Fruit fly (Drosophila melanogaster) whole organism, wandering third instar larva: ENCODE results near the gene eIF1.

ENCODE experiments used
- Abd-B ChIP-seq: fragments of >200 bp; optimal IDR thresholded peaks from 2 replicates; lab custom pipeline; 2017; ENCODE audit warnings: missing biosample characterization, missing genetic modification characterization
- Dif ChIP-seq: fragments of 200-275, 200-300 bp; sonication (Bioruptor generic); optimal IDR thresholded peaks from 2 replicates; lab custom pipeline; 2018; ENCODE audit warnings: missing biosample characterization, missing genetic modification characterization; ENCODE audit not compliant: partially characterized antibody
- Hnf4 ChIP-seq: fragments of 200-800 bp; sonication (Bioruptor generic); optimal IDR thresholded peaks from 2 replicates; lab custom pipeline; 2016; ENCODE audit warnings: missing biosample characterization, mild to moderate bottlenecking, missing genetic modification characterization
- OdsH ChIP-seq: fragments of 200-800 bp; sonication (Bioruptor generic); optimal IDR thresholded peaks from 2 replicates; lab custom pipeline; 2016; ENCODE audit warnings: missing biosample characterization, mild to moderate bottlenecking, missing genetic modification characterization
- Rel ChIP-seq, 2 experiments: fragments of 200-800 bp; sonication (Bioruptor generic) in 1 of 2; optimal IDR thresholded peaks; 2 replicates in 1 of 2; 3 replicates in 1 of 2; lab custom pipeline; 2016 to 2019; ENCODE audit warnings: mild to moderate bottlenecking in 2 of 2, missing biosample characterization in 2 of 2, missing genetic modification characterization in 2 of 2, moderate library complexity in 1 of 2
- foxo ChIP-seq, 2 experiments: fragments of 200-800 bp; sonication (Bioruptor generic); optimal IDR thresholded peaks; 2 replicates in 1 of 2; 3 replicates in 1 of 2; lab custom pipeline; 2016 to 2017; ENCODE audit warnings: missing biosample characterization in 2 of 2, missing genetic modification characterization in 2 of 2
- fru ChIP-seq: fragments of 200-800 bp; sonication (Bioruptor generic); optimal IDR thresholded peaks from 3 replicates; lab custom pipeline; 2016; ENCODE audit warnings: missing biosample characterization, mild to moderate bottlenecking, missing genetic modification characterization
- h ChIP-seq: fragments of 200-800 bp; sonication (Bioruptor generic); optimal IDR thresholded peaks from 3 replicates; lab custom pipeline; 2016; ENCODE audit warnings: missing biosample characterization, mild to moderate bottlenecking, missing genetic modification characterization
- pan ChIP-seq: fragments of >200 bp; optimal IDR thresholded peaks from 2 replicates; lab custom pipeline; 2017
- psq ChIP-seq: fragments of 200-800 bp; sonication (Bioruptor generic); optimal IDR thresholded peaks from 3 replicates; lab custom pipeline; 2017; ENCODE audit warnings: missing biosample characterization, mild to moderate bottlenecking, missing genetic modification characterization, moderate library complexity
- usp ChIP-seq: fragments of >200 bp; optimal IDR thresholded peaks from 2 replicates; lab custom pipeline; 2017; ENCODE audit warnings: missing biosample characterization, missing genetic modification characterization
- woc ChIP-seq: sonication (Bioruptor generic); optimal IDR thresholded peaks from 2 replicates; lab custom pipeline; 2016; ENCODE audit warnings: missing biosample characterization, mild to moderate bottlenecking, missing genetic modification characterization

DNA sequence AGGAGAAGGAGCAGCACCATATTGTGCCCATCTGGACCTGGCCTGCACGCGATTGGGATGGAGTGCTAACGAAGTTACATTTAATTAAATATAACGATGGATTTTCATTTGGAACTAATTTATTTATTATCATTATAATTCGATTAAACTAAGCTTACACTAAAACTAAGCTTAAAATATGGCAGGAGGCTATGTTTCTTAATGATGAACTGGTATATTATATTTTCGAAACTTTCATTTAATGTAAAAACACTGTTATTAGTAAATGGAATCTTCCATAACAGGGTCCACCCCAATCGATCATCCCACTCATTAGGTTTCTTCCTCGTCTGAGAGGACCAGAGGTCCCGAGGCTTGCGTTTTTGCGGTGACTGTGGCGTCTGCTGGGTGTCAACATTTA is 22.0 kb downstream of the eIF1 start:
- TF ChIP-seq Dif (GFP tag; lab: Kevin White, UChicago) (no peak), pan (lab: Kevin White, UChicago) (no peak), OdsH (GFP tag; lab: Kevin White, UChicago) (peak; percentile 86), fru (peak; percentile 88), psq (peak; percentile 67), woc (GFP tag; lab: Kevin White, UChicago) (peak; percentile 38), foxo (GFP tag; optimal IDR thresholded peaks at IDR 0.05; lab: Kevin White, UChicago) (peak in 1 of 2 experiments; percentile 73), usp (GFP tag; lab: Kevin White, UChicago) (no peak), h (GFP tag; lab: Kevin White, UChicago) (peak; percentile 71), Rel (GFP tag; optimal IDR thresholded peaks at IDR 0.05; lab: Kevin White, UChicago) (peak; percentile 25), Rel (tag; optimal IDR thresholded peaks at IDR 0.05; lab: Kevin White, UChicago) (peak; percentile 17), Hnf4 (GFP tag; lab: Kevin White, UChicago) (peak; percentile 61), Abd-B (GFP tag; lab: Kevin White, UChicago) (no peak)
